Worm (Caenorhabditis elegans) whole organism, young adult: ENCODE data around the gene Y43H11AL.1.

Experiments
- B0035.1 ChIP-seq: sonication (generic microtip); optimal IDR thresholded peaks from 2 replicates; lab custom pipeline; 2016; ENCODE audit warnings: missing genetic modification characterization, mild to moderate bottlenecking, missing compliant biosample characterization, missing genotype, missing genetic modification reagents
- B0261.1 ChIP-seq: sonication (generic microtip); optimal IDR thresholded peaks from 2 replicates; lab custom pipeline; 2016; ENCODE audit warnings: mild to moderate bottlenecking, missing genetic modification characterization, moderate library complexity, missing compliant biosample characterization
- C06A6.2 ChIP-seq: fragments of 200-800 bp; sonication (Bioruptor generic); conservative IDR thresholded peaks from 2 replicates; pipeline ENCODE4 v1.3.6; 2022; ENCODE audit warnings: missing genetic modification characterization, missing compliant biosample characterization
- F10E7.11 ChIP-seq: sonication (generic microtip); optimal IDR thresholded peaks from 2 replicates; lab custom pipeline; 2017; ENCODE audit warnings: mild to moderate bottlenecking, missing genetic modification characterization, moderate library complexity, missing compliant biosample characterization
- F37B4.10 ChIP-seq: fragments of 200-800 bp; sonication (Bioruptor generic); IDR thresholded peaks from 2 replicates; pipeline ENCODE4 v1.3.6; 2022; ENCODE audit warnings: missing genetic modification characterization, missing compliant biosample characterization
- F52B5.7 ChIP-seq: sonication (generic microtip); optimal IDR thresholded peaks from 2 replicates; lab custom pipeline; 2016; ENCODE audit warnings: mild to moderate bottlenecking, missing genetic modification characterization, missing compliant biosample characterization
- F55B11.4 ChIP-seq: sonication (generic microtip); optimal IDR thresholded peaks from 2 replicates; lab custom pipeline; 2016; ENCODE audit warnings: missing compliant biosample characterization, missing genetic modification characterization, borderline replicate concordance; ENCODE audit not compliant: insufficient read depth
- F57A8.1 ChIP-seq: fragments of 200-800 bp; sonication (Bioruptor generic); optimal IDR thresholded peaks from 2 replicates; lab custom pipeline; 2018; ENCODE audit warnings: mild to moderate bottlenecking, missing genetic modification characterization, moderate library complexity, missing compliant biosample characterization
- K12H6.12 ChIP-seq: fragments of 200-800 bp; sonication (Bioruptor generic); optimal IDR thresholded peaks from 2 replicates; lab custom pipeline; 2018; ENCODE audit warnings: mild to moderate bottlenecking, missing genetic modification characterization, missing compliant biosample characterization
- Y56A3A.18 ChIP-seq: fragments of 200-800 bp; sonication (Bioruptor generic); IDR thresholded peaks from 2 replicates; pipeline ENCODE4 v1.3.6; 2022; ENCODE audit warnings: missing genetic modification reagents, missing genetic modification characterization, missing compliant biosample characterization
- Y79H2A.3 ChIP-seq: fragments of 200-800 bp; sonication (Bioruptor generic); conservative IDR thresholded peaks from 2 replicates; pipeline ENCODE4 v1.3.6; 2022; ENCODE audit warnings: missing genetic modification reagents, missing genetic modification characterization, missing compliant biosample characterization
- ZK185.1 ChIP-seq: sonication (generic microtip); optimal IDR thresholded peaks from 2 replicates; lab custom pipeline; 2016; ENCODE audit warnings: mild to moderate bottlenecking, missing genetic modification characterization, missing compliant biosample characterization; ENCODE audit not compliant: poor library complexity, severe bottlenecking
- ama-1 ChIP-seq, 3 experiments: fragments of 150-350 bp in 1 of 3; sonication (generic microtip) in 2 of 3; optimal IDR thresholded peaks; 2 replicates each; lab custom pipeline; 2014 to 2018; ENCODE audit warnings: missing biosample characterization in 2 of 3, missing genetic modification characterization in 2 of 3, missing genetic modification reagents in 2 of 3
- bed-1 ChIP-seq: fragments of 200-800 bp; sonication (Bioruptor generic); IDR thresholded peaks from 2 replicates; pipeline ENCODE4 v1.3.6; 2022; ENCODE audit warnings: missing genetic modification reagents, missing genetic modification characterization, missing compliant biosample characterization
- ccch-3 ChIP-seq: fragments of 200-800 bp; sonication (Bioruptor generic); optimal IDR thresholded peaks from 2 replicates; lab custom pipeline; 2018; ENCODE audit warnings: mild to moderate bottlenecking, missing genetic modification characterization, missing compliant biosample characterization
- ceh-100 ChIP-seq: fragments of 200-800 bp; sonication (Bioruptor generic); IDR thresholded peaks from 2 replicates; pipeline ENCODE4 v1.3.6; 2022; ENCODE audit warnings: missing genetic modification reagents, missing genetic modification characterization, missing compliant biosample characterization
- ceh-40 ChIP-seq: fragments of 200-800 bp; sonication (Bioruptor generic); IDR thresholded peaks from 2 replicates; pipeline ENCODE4 v1.3.6; 2022; ENCODE audit warnings: missing genetic modification characterization, missing compliant biosample characterization
- ceh-91 ChIP-seq: fragments of 200-800 bp; sonication (Bioruptor generic); IDR thresholded peaks from 2 replicates; pipeline ENCODE4 v1.3.6; 2022; ENCODE audit warnings: missing genetic modification reagents, missing genetic modification characterization, missing compliant biosample characterization
- die-1 ChIP-seq: sonication (generic microtip); optimal IDR thresholded peaks from 2 replicates; lab custom pipeline; 2016; ENCODE audit warnings: missing genotype, mild to moderate bottlenecking, missing genetic modification characterization, missing compliant biosample characterization
- dox-1 ChIP-seq: fragments of 200-800 bp; sonication (Bioruptor generic); IDR thresholded peaks from 2 replicates; pipeline ENCODE4 v1.3.6; 2022; ENCODE audit warnings: missing genetic modification reagents, missing genetic modification characterization, missing compliant biosample characterization
- dpff-1 ChIP-seq: sonication (generic microtip); optimal IDR thresholded peaks from 2 replicates; lab custom pipeline; 2017; ENCODE audit warnings: mild to moderate bottlenecking, missing genetic modification characterization, missing compliant biosample characterization
- dpl-1 ChIP-seq: fragments of 150-350 bp; optimal IDR thresholded peaks from 2 replicates; lab custom pipeline; 2014; ENCODE audit warnings: missing biosample characterization, missing genetic modification reagents, missing genetic modification characterization
- ets-4 ChIP-seq: fragments of 200-800 bp; sonication (Bioruptor generic); optimal IDR thresholded peaks from 2 replicates; lab custom pipeline; 2018; ENCODE audit warnings: mild to moderate bottlenecking, missing genetic modification characterization, missing compliant biosample characterization
- gei-17 ChIP-seq: fragments of 200-800 bp; sonication (Bioruptor generic); optimal IDR thresholded peaks from 2 replicates; lab custom pipeline; 2018; ENCODE audit warnings: mild to moderate bottlenecking, missing genetic modification characterization, missing compliant biosample characterization
- hrde-1 ChIP-seq: sonication (generic microtip); optimal IDR thresholded peaks from 2 replicates; lab custom pipeline; 2016; ENCODE audit warnings: missing genetic modification characterization, mild to moderate bottlenecking, missing compliant biosample characterization, moderate library complexity, missing genotype, missing genetic modification reagents, borderline replicate concordance
- let-607 ChIP-seq, 2 experiments: fragments of 200-800 bp in 1 of 2; sonication (Bioruptor generic) in 1 of 2; sonication (generic microtip) in 1 of 2; optimal IDR thresholded peaks; 2 replicates each; lab custom pipeline; 2016 to 2018; ENCODE audit warnings: mild to moderate bottlenecking in 2 of 2, missing compliant biosample characterization in 2 of 2, missing genetic modification characterization in 2 of 2, moderate library complexity in 2 of 2, missing genotype in 1 of 2
- lin-26 ChIP-seq: fragments of 200-800 bp; sonication (Bioruptor generic); IDR thresholded peaks from 2 replicates; pipeline ENCODE4 v1.3.6; 2022; ENCODE audit warnings: missing genetic modification reagents, missing genetic modification characterization, missing compliant biosample characterization
- lin-54 ChIP-seq: fragments of 200-800 bp; sonication (Bioruptor generic); optimal IDR thresholded peaks from 2 replicates; lab custom pipeline; 2018; ENCODE audit warnings: mild to moderate bottlenecking, missing genetic modification characterization, missing compliant biosample characterization
- lsl-1 ChIP-seq: fragments of 200-800 bp; sonication (Bioruptor generic); optimal IDR thresholded peaks from 2 replicates; lab custom pipeline; 2018; ENCODE audit warnings: mild to moderate bottlenecking, missing genetic modification characterization, moderate library complexity, missing compliant biosample characterization
- lsy-27 ChIP-seq: sonication (generic microtip); optimal IDR thresholded peaks from 2 replicates; lab custom pipeline; 2017; ENCODE audit warnings: missing genetic modification characterization, mild to moderate bottlenecking, missing compliant biosample characterization, antibody characterized with exemption, missing genotype, borderline replicate concordance; ENCODE audit not compliant: insufficient read depth
- mcd-1 ChIP-seq: fragments of 200-800 bp; sonication (Bioruptor generic); IDR thresholded peaks from 2 replicates; pipeline ENCODE4 v1.3.6; 2022; ENCODE audit warnings: missing genetic modification reagents, missing genetic modification characterization, missing compliant biosample characterization
- nfya-1 ChIP-seq: sonication (generic microtip); optimal IDR thresholded peaks from 2 replicates; lab custom pipeline; 2017; ENCODE audit warnings: antibody characterized with exemption, missing compliant biosample characterization, missing genetic modification characterization, borderline replicate concordance; ENCODE audit not compliant: insufficient read depth
- nfyb-1 ChIP-seq: fragments of 200-800 bp; sonication (Bioruptor generic); IDR thresholded peaks from 2 replicates; pipeline ENCODE4 v1.3.6; 2022; ENCODE audit warnings: missing genetic modification reagents, missing genetic modification characterization, missing compliant biosample characterization
- nhr-80 ChIP-seq: sonication (generic microtip); optimal IDR thresholded peaks from 2 replicates; lab custom pipeline; 2016; ENCODE audit warnings: missing genetic modification characterization, missing compliant biosample characterization
- pha-4 ChIP-seq: fragments of 150-350 bp; sonication (generic microtip); optimal IDR thresholded peaks from 2 replicates; lab custom pipeline; 2014; ENCODE audit warnings: missing biosample characterization, missing genetic modification reagents, missing genetic modification characterization
- rcor-1 ChIP-seq: fragments of 200-800 bp; sonication (Bioruptor generic); IDR thresholded peaks from 2 replicates; pipeline ENCODE4 v1.3.6; 2022; ENCODE audit warnings: missing genetic modification reagents, missing genetic modification characterization, missing compliant biosample characterization
- repo-1 ChIP-seq: sonication (generic microtip); optimal IDR thresholded peaks from 2 replicates; lab custom pipeline; 2017; ENCODE audit warnings: mild to moderate bottlenecking, missing genetic modification characterization, missing compliant biosample characterization
- rpc-1 ChIP-seq, 2 experiments: fragments of 150-350 bp in 1 of 2; sonication (generic microtip) in 1 of 2; optimal IDR thresholded peaks; 2 replicates each; lab custom pipeline; 2014 to 2018; ENCODE audit warnings: missing biosample characterization in 1 of 2, missing genetic modification characterization in 1 of 2, missing genetic modification reagents in 1 of 2, missing genotype in 1 of 2
- sdz-38 ChIP-seq: sonication (generic microtip); optimal IDR thresholded peaks from 2 replicates; lab custom pipeline; 2016; ENCODE audit warnings: missing genotype, missing genetic modification characterization, missing compliant biosample characterization
- sptf-2 ChIP-seq: fragments of 200-800 bp; sonication (Bioruptor generic); optimal IDR thresholded peaks from 2 replicates; lab custom pipeline; 2018; ENCODE audit warnings: mild to moderate bottlenecking, missing genetic modification characterization, missing compliant biosample characterization
- tbp1 ChIP-seq: fragments of 200-800 bp; sonication (Bioruptor generic); optimal IDR thresholded peaks from 2 replicates; lab custom pipeline; 2018; ENCODE audit warnings: mild to moderate bottlenecking, missing genetic modification characterization, missing compliant biosample characterization
- tlf-1 ChIP-seq: fragments of 200-800 bp; sonication (Bioruptor generic); optimal IDR thresholded peaks from 2 replicates; lab custom pipeline; 2018; ENCODE audit warnings: mild to moderate bottlenecking, missing genetic modification characterization, missing compliant biosample characterization
- zim-3 ChIP-seq: sonication (generic microtip); optimal IDR thresholded peaks from 2 replicates; lab custom pipeline; 2017; ENCODE audit warnings: mild to moderate bottlenecking, missing genetic modification characterization, moderate library complexity, missing compliant biosample characterization
- ztf-26 ChIP-seq: sonication (generic microtip); optimal IDR thresholded peaks from 2 replicates; lab custom pipeline; 2017; ENCODE audit warnings: missing genetic modification characterization, missing compliant biosample characterization
- ztf-28 ChIP-seq: fragments of 200-800 bp; sonication (Bioruptor generic); IDR thresholded peaks from 2 replicates; pipeline ENCODE4 v1.3.6; 2022; ENCODE audit warnings: missing genetic modification reagents, missing genetic modification characterization, missing compliant biosample characterization
- ztf-3 ChIP-seq: fragments of 200-800 bp; sonication (Bioruptor generic); optimal IDR thresholded peaks from 2 replicates; lab custom pipeline; 2018; ENCODE audit warnings: mild to moderate bottlenecking, missing genetic modification characterization, missing compliant biosample characterization
- ztf-6 ChIP-seq: fragments of 200-800 bp; sonication (Bioruptor generic); IDR thresholded peaks from 2 replicates; pipeline ENCODE4 v1.3.6; 2022; ENCODE audit warnings: missing genetic modification reagents, missing genetic modification characterization, missing compliant biosample characterization

Gene Y43H11AL.1

ce11 chrII:216598-216997 is 15.9 kb downstream of the Y43H11AL.1 start, which contains the start of gene F48A11.4 (continued):
- TF ChIP-seq hrde-1 (tag; lab: Kevin White, UChicago) = peak; percentile 50
- peak; percentile 67 for TF ChIP-seq tbp1 (GFP tag; lab: Kevin White, UChicago)
- TF ChIP-seq die-1 = peak; percentile 19
- no peak for TF ChIP-seq ztf-3
- peak; percentile 99 for TF ChIP-seq mcd-1
- peak; percentile 92 for TF ChIP-seq zim-3
- no peak for TF ChIP-seq ztf-28
- no peak for TF ChIP-seq ccch-3 (GFP tag; lab: Kevin White, UChicago)
- peak; percentile 93 for TF ChIP-seq repo-1 (tag; lab: Kevin White, UChicago)
- TF ChIP-seq ceh-40 (GFP tag; lab: Robert Waterston, UW) = peak; percentile 84; the same call in 1 of the 2 replicates
- peak; percentile 95 for TF ChIP-seq nfyb-1 (GFP tag; lab: Robert Waterston, UW)
- peak; percentile 74; the same call in 1 of the 2 replicates for TF ChIP-seq Y56A3A.18 (GFP tag; lab: Robert Waterston, UW)
- no peak for TF ChIP-seq B0261.1 (tag; lab: Kevin White, UChicago)
- no peak for TF ChIP-seq lsy-27
- TF ChIP-seq ceh-100 = peak; percentile 79
- TF ChIP-seq lsl-1 (GFP tag; lab: Kevin White, UChicago) = peak; percentile 55
- TF ChIP-seq dpl-1 (GFP tag; lab: Kevin White, UChicago) = peak; percentile 93
- TF ChIP-seq ztf-6 (GFP tag; lab: Robert Waterston, UW) = no peak
- peak; percentile 86 for TF ChIP-seq ama-1 (optimal IDR thresholded peaks at IDR 0.05; lab: Kevin White, UChicago)
- TF ChIP-seq ama-1 (GFP tag; optimal IDR thresholded peaks at IDR 0.05; lab: Kevin White, UChicago) = peak in 1 of 2 experiments; percentile 81
- peak; percentile 53; the same call in 1 of the 2 replicates for TF ChIP-seq lin-26
- TF ChIP-seq ztf-26 = peak; percentile 90
- no peak for TF ChIP-seq F57A8.1 (GFP tag; lab: Kevin White, UChicago)
- TF ChIP-seq lin-54 (GFP tag; lab: Kevin White, UChicago) = peak; percentile 99
- no peak for TF ChIP-seq nfya-1 (tag; lab: Kevin White, UChicago)
- TF ChIP-seq Y79H2A.3 = 0 out of 2 replicates have a peak, but pooled peaks have one; percentile 41
- peak; percentile 25 for TF ChIP-seq pha-4 (tag; lab: Kevin White, UChicago)
- TF ChIP-seq F55B11.4 (tag; lab: Kevin White, UChicago) = no peak
- peak; percentile 95 for TF ChIP-seq ZK185.1 (tag; lab: Kevin White, UChicago)
- peak; percentile 93 for TF ChIP-seq rcor-1 (GFP tag; lab: Robert Waterston, UW)
- peak; percentile 85 for TF ChIP-seq tlf-1 (GFP tag; lab: Kevin White, UChicago)
- peak; percentile 71 for TF ChIP-seq B0035.1 (tag; lab: Kevin White, UChicago)
- peak; percentile 39 to 62 for TF ChIP-seq let-607 (tag; optimal IDR thresholded peaks at IDR 0.05; lab: Kevin White, UChicago)
- TF ChIP-seq dox-1 (GFP tag; lab: Robert Waterston, UW) = peak; percentile 84
- no peak for TF ChIP-seq sptf-2 (GFP tag; lab: Kevin White, UChicago)
- peak; percentile 10 for TF ChIP-seq nhr-80
- no peak for TF ChIP-seq sdz-38 (tag; lab: Kevin White, UChicago)
- TF ChIP-seq dpff-1 (tag; lab: Kevin White, UChicago) = peak; percentile 63
- TF ChIP-seq ceh-91 = peak; percentile 71
- no peak for TF ChIP-seq F10E7.11 (tag; lab: Kevin White, UChicago)
- 0 out of 2 replicates have a peak, but pooled peaks have one; percentile 42 for TF ChIP-seq bed-1 (GFP tag; lab: Robert Waterston, UW)
- TF ChIP-seq F52B5.7 (tag; lab: Kevin White, UChicago) = peak; percentile 79
- TF ChIP-seq C06A6.2 (GFP tag; lab: Robert Waterston, UW) = peak; percentile 90
- peak; percentile 68 for TF ChIP-seq K12H6.12 (tag; lab: Kevin White, UChicago)
- TF ChIP-seq ets-4 = no peak
- TF ChIP-seq gei-17 = peak; percentile 73
- TF ChIP-seq rpc-1 (optimal IDR thresholded peaks at IDR 0.05; lab: Kevin White, UChicago) = no peak
- no peak for TF ChIP-seq rpc-1 (tag; optimal IDR thresholded peaks at IDR 0.05; lab: Kevin White, UChicago)
- no peak for TF ChIP-seq F37B4.10 (GFP tag; lab: Robert Waterston, UW)
